Fruit fly (Drosophila melanogaster): ENCODE results near the gene CG14275.

CG14275 gene

dm6 chr2L:8350560-8351171 lies 23.4 kb downstream of the CG14275 start (continued):
- TF ChIP-seq tll (GFP tag; optimal IDR thresholded peaks at IDR 0.05) (no peak), bcd (GFP tag; optimal IDR thresholded peaks at IDR 0.05) (no peak), tup (GFP tag; optimal IDR thresholded peaks at IDR 0.05) (no peak), CG12104 (GFP tag; optimal IDR thresholded peaks at IDR 0.05) (no peak), ATbp (GFP tag; optimal IDR thresholded peaks at IDR 0.05) (peak; percentile 80), Deaf1 (tag; optimal IDR thresholded peaks at IDR 0.05) (no peak), peb (GFP tag; IDR thresholded peaks at IDR 0.05) (no peak), Hmx (GFP tag; optimal IDR thresholded peaks at IDR 0.05) (no peak), CG3847 (GFP tag; IDR thresholded peaks at IDR 0.05) (no peak), slbo (GFP tag; IDR thresholded peaks at IDR 0.05) (no peak), CG34224 (GFP tag; IDR thresholded peaks at IDR 0.05; ENCODE audit: partially characterized antibody) (no peak), tio (GFP tag; optimal IDR thresholded peaks at IDR 0.05) (no peak), usp (GFP tag; optimal IDR thresholded peaks at IDR 0.05) (no peak), Nf-YA (GFP tag; IDR thresholded peaks at IDR 0.05) (no peak), CG17359 (tag; optimal IDR thresholded peaks at IDR 0.05) (peak; percentile 59), lov (optimal IDR thresholded peaks at IDR 0.05) (no peak), lov (GFP tag; IDR thresholded peaks at IDR 0.05) (no peak), lilli (GFP tag; optimal IDR thresholded peaks at IDR 0.05) (no peak), Lim3 (GFP tag; IDR thresholded peaks at IDR 0.05) (no peak), CG10654 (GFP tag; optimal IDR thresholded peaks at IDR 0.05) (no peak), luna (GFP tag; optimal IDR thresholded peaks at IDR 0.05) (peak; percentile 35), eyg (GFP tag; optimal IDR thresholded peaks at IDR 0.05) (no peak), fd102C (GFP tag; optimal IDR thresholded peaks at IDR 0.05) (no peak), jumu (GFP tag; optimal IDR thresholded peaks at IDR 0.05) (no peak), CG10462 (GFP tag; optimal IDR thresholded peaks at IDR 0.05) (no peak), wdn (GFP tag; IDR thresholded peaks at IDR 0.05) (no peak), sd (tag; optimal IDR thresholded peaks at IDR 0.05) (peak; percentile 95), CG10543 (GFP tag; optimal IDR thresholded peaks at IDR 0.05) (peak; percentile 51), PHDP (tag; optimal IDR thresholded peaks at IDR 0.05) (peak; percentile 69), CG4730 (GFP tag; IDR thresholded peaks at IDR 0.05) (peak; percentile 6; the same call in 1 of the 2 replicates), HmgZ (tag; optimal IDR thresholded peaks at IDR 0.05) (peak; percentile 65), B-H1 (GFP tag; IDR thresholded peaks at IDR 0.05) (no peak), kni (GFP tag; optimal IDR thresholded peaks at IDR 0.05) (no peak), Meics (GFP tag; optimal IDR thresholded peaks at IDR 0.05) (peak; percentile 58), pum (GFP tag; optimal IDR thresholded peaks at IDR 0.05) (no peak), H2.0 (GFP tag; IDR thresholded peaks at IDR 0.05) (0 out of 2 replicates have a peak, but pooled peaks have one; percentile 8), caup (GFP tag; optimal IDR thresholded peaks at IDR 0.05; ENCODE audit: severe bottlenecking) (peak; percentile 54), CG13424 (tag; optimal IDR thresholded peaks at IDR 0.05) (peak; percentile 31), CG3163 (GFP tag; optimal IDR thresholded peaks at IDR 0.05) (no peak), CG12769 (tag; optimal IDR thresholded peaks at IDR 0.05) (peak; percentile 65), ERR (GFP tag; optimal IDR thresholded peaks at IDR 0.05) (no peak), CG8388 (GFP tag; optimal IDR thresholded peaks at IDR 0.05) (peak; percentile 8), Six4 (GFP tag; optimal IDR thresholded peaks at IDR 0.05) (no peak), Spps (tag; optimal IDR thresholded peaks at IDR 0.05) (no peak), CG4854 (GFP tag; optimal IDR thresholded peaks at IDR 0.05) (no peak), unpg (GFP tag; optimal IDR thresholded peaks at IDR 0.05) (peak; percentile 46), CG10267 (tag; optimal IDR thresholded peaks at IDR 0.05) (no peak), ham (GFP tag; IDR thresholded peaks at IDR 0.05) (no peak), Hey (tag; optimal IDR thresholded peaks at IDR 0.05) (peak; percentile 31), CG1529 (GFP tag; optimal IDR thresholded peaks at IDR 0.05) (peak; percentile 14), otp (GFP tag; IDR thresholded peaks at IDR 0.05) (0 out of 3 replicates have a peak, but pooled peaks have one; percentile 26)

All from whole organism, embryonic.